Fruit fly (Drosophila melanogaster) whole organism, embryonic: ENCODE data around the gene Kif3C.

ENCODE experiments used
- Antp ChIP-seq: fragments of 200-800 bp; sonication (Bioruptor generic); optimal IDR thresholded peaks from 3 replicates; lab custom pipeline; 2016; ENCODE audit warnings: missing biosample characterization, missing genetic modification characterization
- CG10431 ChIP-seq: fragments of 200-800 bp; sonication (Bioruptor generic); optimal IDR thresholded peaks from 3 replicates; lab custom pipeline; 2018; ENCODE audit warnings: missing biosample characterization, mild to moderate bottlenecking, missing genetic modification characterization
- CG8359 ChIP-seq: fragments of 200-800 bp; sonication (Bioruptor generic); optimal IDR thresholded peaks from 2 replicates; lab custom pipeline; 2017; ENCODE audit warnings: missing biosample characterization, mild to moderate bottlenecking, missing genetic modification characterization, borderline replicate concordance
- CG9876 ChIP-seq: fragments of 200-800 bp; sonication (Bioruptor generic); optimal IDR thresholded peaks from 2 replicates; lab custom pipeline; 2016; ENCODE audit warnings: missing biosample characterization, missing genetic modification characterization
- Myb ChIP-seq: fragments of 200-800 bp; sonication (Bioruptor generic); optimal IDR thresholded peaks from 2 replicates; lab custom pipeline; 2016; ENCODE audit warnings: missing biosample characterization, missing genetic modification characterization
- ara ChIP-seq: fragments of 200-800 bp; sonication (Bioruptor generic); IDR thresholded peaks from 2 replicates; pipeline ENCODE4 v1.3.6; 2022; ENCODE audit warnings: missing biosample characterization, missing genetic modification characterization
- da ChIP-seq: fragments of 200-800 bp; sonication (Bioruptor generic); optimal IDR thresholded peaks from 2 replicates; lab custom pipeline; 2016; ENCODE audit warnings: missing biosample characterization, missing genetic modification characterization
- dati ChIP-seq: fragments of 200-800 bp; sonication (Bioruptor generic); IDR thresholded peaks from 2 replicates; pipeline ENCODE4 v1.3.6; 2022; ENCODE audit warnings: missing biosample characterization, missing genetic modification characterization
- jumu ChIP-seq: fragments of 200-800 bp; sonication (Bioruptor generic); optimal IDR thresholded peaks from 3 replicates; lab custom pipeline; 2016; ENCODE audit warnings: missing biosample characterization, missing genetic modification characterization
- repo ChIP-seq: fragments of 200-800 bp; sonication (Bioruptor generic); optimal IDR thresholded peaks from 2 replicates; lab custom pipeline; 2016; ENCODE audit warnings: missing biosample characterization, missing genetic modification characterization
- ro ChIP-seq: fragments of 200-800 bp; sonication (Bioruptor generic); IDR thresholded peaks from 2 replicates; pipeline ENCODE4 v1.3.6; 2022; ENCODE audit warnings: missing biosample characterization, missing genetic modification characterization
- sc ChIP-seq, 3 experiments: fragments of >200 bp in 2 of 3; fragments of 200-800 bp in 1 of 3; sonication (Bioruptor generic) in 1 of 3; optimal IDR thresholded peaks; 2 replicates in 2 of 3; 3 replicates in 1 of 3; lab custom pipeline; 2017; ENCODE audit warnings: mild to moderate bottlenecking in 1 of 3, missing biosample characterization in 1 of 3, missing genetic modification characterization in 1 of 3, missing genetic modification reagents in 1 of 3
- zen2 ChIP-seq: fragments of 200-800 bp; sonication (Bioruptor generic); IDR thresholded peaks from 3 replicates; pipeline ENCODE4 v1.3.6; 2022; ENCODE audit warnings: missing biosample characterization, missing genetic modification characterization; ENCODE audit not compliant: partially characterized antibody

DNA sequence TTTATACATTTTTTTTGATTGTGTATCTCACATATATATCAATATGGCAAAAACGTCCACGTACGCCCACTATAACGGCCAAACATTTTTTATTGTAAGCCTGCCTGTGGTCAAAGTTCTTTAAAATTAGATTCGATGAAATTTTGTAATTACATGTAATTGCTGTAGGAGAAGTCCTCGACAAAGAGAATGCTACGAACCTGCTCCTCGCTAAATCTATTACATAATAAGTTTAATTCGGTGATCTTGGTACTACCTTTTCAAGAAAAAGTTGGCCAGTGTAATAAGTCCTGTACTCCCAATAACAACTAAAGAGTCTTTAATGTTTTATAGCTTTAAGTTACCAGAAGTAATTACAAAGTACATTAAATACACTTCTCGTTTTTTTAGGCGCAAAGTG, 44.4 kb downstream of the Kif3C start:
- no peak for TF ChIP-seq jumu (GFP tag; lab: Kevin White, UChicago)
- no peak for TF ChIP-seq da (GFP tag; lab: Kevin White, UChicago)
- TF ChIP-seq sc (optimal IDR thresholded peaks at IDR 0.05; lab: Kevin White, UChicago), result no peak
- TF ChIP-seq sc (GFP tag; optimal IDR thresholded peaks at IDR 0.05; lab: Kevin White, UChicago), result no peak
- no peak for TF ChIP-seq CG10431 (GFP tag; lab: Kevin White, UChicago)
- TF ChIP-seq ara, result no peak
- TF ChIP-seq CG8359 (GFP tag; lab: Kevin White, UChicago), result no peak
- TF ChIP-seq ro (GFP tag; lab: Robert Waterston, UW), result no peak
- no peak for TF ChIP-seq Myb (GFP tag; lab: Kevin White, UChicago)
- TF ChIP-seq Antp (GFP tag; lab: Kevin White, UChicago), result no peak
- TF ChIP-seq dati (GFP tag; lab: Robert Waterston, UW), result no peak
- no peak for TF ChIP-seq repo (GFP tag; lab: Kevin White, UChicago)
- TF ChIP-seq CG9876 (GFP tag; lab: Kevin White, UChicago), result no peak
- TF ChIP-seq zen2 (GFP tag; lab: Robert Waterston, UW), result no peak
